Worm (Caenorhabditis elegans) whole organism, late embryonic: ENCODE data around the gene pyc-1.

Experiments used
- ama-1 ChIP-seq: fragments of 150-350 bp; optimal IDR thresholded peaks from 2 replicates; lab custom pipeline; 2014
- hlh-15 ChIP-seq: sonication (generic microtip); optimal IDR thresholded peaks from 2 replicates; lab custom pipeline; 2016; ENCODE audit warnings: missing genetic modification characterization, missing compliant biosample characterization
- lim-6 ChIP-seq: sonication (generic microtip); optimal IDR thresholded peaks from 2 replicates; lab custom pipeline; 2016; ENCODE audit warnings: missing genetic modification characterization, missing compliant biosample characterization
- nhr-11 ChIP-seq: fragments of 150-350 bp; optimal IDR thresholded peaks from 2 replicates; lab custom pipeline; 2014; ENCODE audit warnings: missing biosample characterization, missing genetic modification characterization

ce11 chrV:11802508-11802907, 19.8 kb downstream of the pyc-1 start:
- TF ChIP-seq hlh-15 (tag; lab: Kevin White, UChicago) (no peak), ama-1 (lab: Kevin White, UChicago) (no peak), lim-6 (tag; lab: Kevin White, UChicago) (no peak), nhr-11 (tag; lab: Kevin White, UChicago) (no peak)
